Worm (Caenorhabditis elegans) whole organism, L4 larva: ENCODE results near the gene srw-135.

Experiments used
- R02D3.7 ChIP-seq: fragments of 150-350 bp; sonication (generic microtip); optimal IDR thresholded peaks from 3 replicates; lab custom pipeline; 2014; ENCODE audit warnings: missing biosample characterization, missing genetic modification characterization
- attf-4 ChIP-seq: sonication (generic microtip); optimal IDR thresholded peaks from 3 replicates; lab custom pipeline; 2017; ENCODE audit warnings: missing biosample characterization, missing genetic modification characterization
- hlh-11 ChIP-seq: fragments of 200-800 bp; sonication (Bioruptor generic); optimal IDR thresholded peaks from 2 replicates; lab custom pipeline; 2018; ENCODE audit warnings: mild to moderate bottlenecking, missing genetic modification characterization, missing compliant biosample characterization
- lin-13 ChIP-seq: fragments of 150-350 bp; optimal IDR thresholded peaks from 2 replicates; lab custom pipeline; 2014; ENCODE audit warnings: missing biosample characterization, missing genetic modification reagents, missing genetic modification characterization
- nhr-11 ChIP-seq: fragments of 150-350 bp; optimal IDR thresholded peaks from 2 replicates; lab custom pipeline; 2014; ENCODE audit warnings: missing biosample characterization, missing genetic modification characterization
- nhr-42 ChIP-seq: fragments of 200-800 bp; sonication (Bioruptor generic); IDR thresholded peaks from 2 replicates; pipeline ENCODE4 v1.3.6; 2022; ENCODE audit warnings: missing genetic modification characterization, missing compliant biosample characterization
- snpc-4 ChIP-seq: fragments of 150-350 bp; optimal IDR thresholded peaks from 2 replicates; lab custom pipeline; 2014; ENCODE audit warnings: missing biosample characterization, missing genetic modification characterization
- unc-130 ChIP-seq: sonication (generic microtip); optimal IDR thresholded peaks from 2 replicates; lab custom pipeline; 2016; ENCODE audit warnings: missing genetic modification reagents, missing genetic modification characterization, missing compliant biosample characterization
- ztf-11 ChIP-seq: fragments of 150-350 bp; optimal IDR thresholded peaks from 2 replicates; lab custom pipeline; 2014; ENCODE audit warnings: missing biosample characterization, missing genetic modification characterization

ce11 chrV:3054254-3054653 lies 43.0 kb upstream of the srw-135 start, which contains the start of gene C50H11.8:
- no peak for TF ChIP-seq lin-13
- no peak for TF ChIP-seq nhr-11
- no peak for TF ChIP-seq R02D3.7
- TF ChIP-seq snpc-4, result no peak
- no peak for TF ChIP-seq nhr-42
- no peak for TF ChIP-seq hlh-11 (tag; lab: Kevin White, UChicago)
- TF ChIP-seq unc-130 (GFP tag; lab: Kevin White, UChicago), result no peak
- no peak for TF ChIP-seq ztf-11 (tag; lab: Kevin White, UChicago)
- no peak for TF ChIP-seq attf-4 (tag; lab: Kevin White, UChicago)
